Fruit fly (Drosophila melanogaster) whole organism, embryonic: ENCODE data around the gene Hsp60C.

ENCODE experiments used
- Atf6 ChIP-seq: fragments of 200-800 bp; sonication (Bioruptor generic); IDR thresholded peaks from 2 replicates; pipeline ENCODE4 v1.3.6; 2022; ENCODE audit warnings: missing biosample characterization, missing genetic modification characterization
- B-H1 ChIP-seq: fragments of 200-800 bp; sonication (Bioruptor generic); IDR thresholded peaks from 3 replicates; pipeline ENCODE4 v1.3.6; 2022; ENCODE audit warnings: missing biosample characterization, missing genetic modification characterization
- CG10147 ChIP-seq: fragments of 200-800 bp; sonication (Bioruptor generic); optimal IDR thresholded peaks from 2 replicates; lab custom pipeline; 2019; ENCODE audit warnings: missing biosample characterization, mild to moderate bottlenecking, missing genetic modification characterization, moderate library complexity
- CG10979 ChIP-seq: fragments of 200-800 bp; sonication (Bioruptor generic); optimal IDR thresholded peaks from 2 replicates; lab custom pipeline; 2018; ENCODE audit warnings: missing biosample characterization, mild to moderate bottlenecking, missing genetic modification characterization, moderate library complexity
- CG11560 ChIP-seq: fragments of 200-800 bp; sonication (Bioruptor generic); IDR thresholded peaks from 3 replicates; pipeline ENCODE4 v1.3.6; 2022; ENCODE audit warnings: missing biosample characterization, missing genetic modification characterization
- CG11723 ChIP-seq: fragments of 200-800 bp; sonication (Bioruptor generic); optimal IDR thresholded peaks from 2 replicates; lab custom pipeline; 2017; ENCODE audit warnings: missing biosample characterization, mild to moderate bottlenecking, missing genetic modification characterization
- CG12219 ChIP-seq: fragments of 200-800 bp; sonication (Bioruptor generic); optimal IDR thresholded peaks from 3 replicates; lab custom pipeline; 2018; ENCODE audit warnings: missing biosample characterization, mild to moderate bottlenecking, missing genetic modification characterization
- CG17359 ChIP-seq: fragments of 200-800 bp; sonication (Bioruptor generic); optimal IDR thresholded peaks from 3 replicates; lab custom pipeline; 2018; ENCODE audit warnings: missing biosample characterization, mild to moderate bottlenecking, missing genetic modification characterization, moderate library complexity
- CG2889 ChIP-seq: fragments of 200-800 bp; sonication (Bioruptor generic); IDR thresholded peaks from 3 replicates; pipeline ENCODE4 v1.3.6; 2022; ENCODE audit warnings: missing biosample characterization, missing genetic modification characterization
- CG32767 ChIP-seq: fragments of 200-800 bp; sonication (Bioruptor generic); IDR thresholded peaks from 2 replicates; pipeline ENCODE4 v1.3.6; 2022; ENCODE audit warnings: missing biosample characterization, missing genetic modification characterization
- CG34376 ChIP-seq: fragments of 200-800 bp; sonication (Bioruptor generic); optimal IDR thresholded peaks from 2 replicates; lab custom pipeline; 2018; ENCODE audit warnings: missing biosample characterization, mild to moderate bottlenecking, missing genetic modification characterization
- CG43689 ChIP-seq: fragments of 200-800 bp; sonication (Bioruptor generic); IDR thresholded peaks from 2 replicates; pipeline ENCODE4 v1.3.6; 2022; ENCODE audit warnings: missing biosample characterization, missing genetic modification characterization
- CG6813 ChIP-seq: fragments of 200-800 bp; sonication (Bioruptor generic); optimal IDR thresholded peaks from 2 replicates; lab custom pipeline; 2017; ENCODE audit warnings: missing biosample characterization, missing genetic modification characterization, mild to moderate bottlenecking, moderate library complexity, missing genetic modification reagents
- CG7928 ChIP-seq: fragments of 200-800 bp; sonication (Bioruptor generic); optimal IDR thresholded peaks from 2 replicates; lab custom pipeline; 2017; ENCODE audit warnings: missing biosample characterization, mild to moderate bottlenecking, missing genetic modification characterization
- CG8359 ChIP-seq: fragments of 200-800 bp; sonication (Bioruptor generic); optimal IDR thresholded peaks from 2 replicates; lab custom pipeline; 2017; ENCODE audit warnings: missing biosample characterization, mild to moderate bottlenecking, missing genetic modification characterization, borderline replicate concordance
- CG8388 ChIP-seq: fragments of 200-800 bp; sonication (Bioruptor generic); optimal IDR thresholded peaks from 2 replicates; lab custom pipeline; 2019; ENCODE audit warnings: missing biosample characterization, mild to moderate bottlenecking, missing genetic modification characterization, moderate library complexity
- CG8478 ChIP-seq: fragments of >200 bp; optimal IDR thresholded peaks from 2 replicates; lab custom pipeline; 2018
- CG8924 ChIP-seq: fragments of 200-800 bp; optimal IDR thresholded peaks from 3 replicates; lab custom pipeline; 2019; ENCODE audit warnings: missing biosample characterization, mild to moderate bottlenecking, missing genetic modification characterization, moderate library complexity
- CG9727 ChIP-seq: fragments of 200-800 bp; sonication (Bioruptor generic); optimal IDR thresholded peaks from 3 replicates; lab custom pipeline; 2017; ENCODE audit warnings: missing biosample characterization, mild to moderate bottlenecking, missing genetic modification characterization
- HLH3B ChIP-seq: fragments of 200-800 bp; sonication (Bioruptor generic); IDR thresholded peaks from 2 replicates; pipeline ENCODE4 v1.3.6; 2022; ENCODE audit warnings: missing biosample characterization, missing genetic modification characterization
- Hand ChIP-seq: fragments of 200-800 bp; sonication (Bioruptor generic); optimal IDR thresholded peaks from 2 replicates; lab custom pipeline; 2017; ENCODE audit warnings: mild to moderate bottlenecking, missing biosample characterization, missing genetic modification reagents, missing genetic modification characterization
- Hey ChIP-seq: fragments of 200-800 bp; sonication (Bioruptor generic); optimal IDR thresholded peaks from 3 replicates; lab custom pipeline; 2018; ENCODE audit warnings: missing biosample characterization, mild to moderate bottlenecking, missing genetic modification characterization
- Hmr ChIP-seq: fragments of 200-800 bp; sonication (Bioruptor generic); optimal IDR thresholded peaks from 3 replicates; lab custom pipeline; 2017; ENCODE audit warnings: mild to moderate bottlenecking, missing biosample characterization, missing genetic modification reagents, missing genetic modification characterization
- Lpt ChIP-seq: fragments of >200 bp; optimal IDR thresholded peaks from 2 replicates; lab custom pipeline; 2018; ENCODE audit warnings: missing biosample characterization, missing genetic modification characterization
- MESR4 ChIP-seq: fragments of 200-800 bp; sonication (Bioruptor generic); optimal IDR thresholded peaks from 2 replicates; lab custom pipeline; 2018; ENCODE audit warnings: missing biosample characterization, mild to moderate bottlenecking, missing genetic modification characterization, moderate library complexity
- Sin3A ChIP-seq: fragments of >200 bp; optimal IDR thresholded peaks from 2 replicates; lab custom pipeline; 2018
- Ssrp ChIP-seq: fragments of 200-800 bp; sonication (Bioruptor generic); optimal IDR thresholded peaks from 2 replicates; lab custom pipeline; 2018; ENCODE audit warnings: missing biosample characterization, mild to moderate bottlenecking, missing genetic modification characterization, moderate library complexity
- Tbp ChIP-seq: fragments of >200 bp; optimal IDR thresholded peaks from 2 replicates; lab custom pipeline; 2018; ENCODE audit warnings: missing biosample characterization, missing genetic modification characterization
- bbx ChIP-seq: fragments of 200-800 bp; sonication (Bioruptor generic); IDR thresholded peaks from 2 replicates; pipeline ENCODE4 v1.3.6; 2022; ENCODE audit warnings: missing biosample characterization, missing genetic modification characterization; ENCODE audit not compliant: partially characterized antibody
- btn ChIP-seq: fragments of 200-800 bp; sonication (Bioruptor generic); optimal IDR thresholded peaks from 2 replicates; lab custom pipeline; 2016; ENCODE audit warnings: missing biosample characterization, missing genetic modification characterization
- cg ChIP-seq: fragments of 200-800 bp; sonication (Bioruptor generic); optimal IDR thresholded peaks from 3 replicates; lab custom pipeline; 2019; ENCODE audit warnings: missing biosample characterization, mild to moderate bottlenecking, missing genetic modification characterization, moderate library complexity
- dmrt11E ChIP-seq: fragments of 200-800 bp; sonication (Bioruptor generic); optimal IDR thresholded peaks from 3 replicates; lab custom pipeline; 2018; ENCODE audit warnings: missing biosample characterization, mild to moderate bottlenecking, missing genetic modification characterization, moderate library complexity
- esg ChIP-seq: fragments of 200-800 bp; sonication (Bioruptor generic); conservative IDR thresholded peaks from 2 replicates; pipeline ENCODE4 v1.3.6; 2022; ENCODE audit warnings: missing biosample characterization, missing genetic modification characterization
- gem ChIP-seq: fragments of 200-800 bp; sonication (Bioruptor generic); optimal IDR thresholded peaks from 2 replicates; lab custom pipeline; 2019; ENCODE audit warnings: missing biosample characterization, mild to moderate bottlenecking, missing genetic modification characterization, moderate library complexity
- ham ChIP-seq: fragments of 200-800 bp; sonication (Bioruptor generic); IDR thresholded peaks from 2 replicates; pipeline ENCODE4 v1.3.6; 2022; ENCODE audit warnings: missing biosample characterization, missing genetic modification characterization
- hth ChIP-seq: fragments of >200 bp; optimal IDR thresholded peaks from 2 replicates; lab custom pipeline; 2017; ENCODE audit warnings: inconsistent platforms
- lola ChIP-seq, 3 experiments: fragments of >200 bp in 2 of 3; fragments of 200-800 bp in 1 of 3; sonication (Bioruptor generic) in 1 of 3; optimal IDR thresholded peaks; 2 replicates each; lab custom pipeline; 2017 to 2019; ENCODE audit warnings: missing biosample characterization in 3 of 3, missing genetic modification characterization in 3 of 3, mild to moderate bottlenecking in 1 of 3, moderate library complexity in 1 of 3
- mam ChIP-seq: fragments of 200-800 bp; sonication (Bioruptor generic); optimal IDR thresholded peaks from 3 replicates; lab custom pipeline; 2016; ENCODE audit warnings: missing biosample characterization, missing genetic modification characterization
- nom ChIP-seq: fragments of 200-800 bp; sonication (Bioruptor generic); optimal IDR thresholded peaks from 2 replicates; lab custom pipeline; 2017; ENCODE audit warnings: missing biosample characterization, missing genetic modification characterization, mild to moderate bottlenecking, moderate library complexity, missing genetic modification reagents
- onecut ChIP-seq: fragments of 200-800 bp; sonication (Bioruptor generic); IDR thresholded peaks from 2 replicates; pipeline ENCODE4 v1.3.6; 2022; ENCODE audit warnings: missing biosample characterization, missing genetic modification characterization
- phol ChIP-seq: fragments of 200-800 bp; sonication (Bioruptor generic); optimal IDR thresholded peaks from 3 replicates; lab custom pipeline; 2018; ENCODE audit warnings: missing biosample characterization, mild to moderate bottlenecking, missing genetic modification characterization, moderate library complexity
- pnt ChIP-seq: fragments of 200-800 bp; sonication (Bioruptor generic); optimal IDR thresholded peaks from 3 replicates; lab custom pipeline; 2016; ENCODE audit warnings: missing biosample characterization, missing genetic modification characterization
- scrt ChIP-seq: fragments of 200-800 bp; sonication (Bioruptor generic); optimal IDR thresholded peaks from 2 replicates; lab custom pipeline; 2018; ENCODE audit warnings: missing biosample characterization, mild to moderate bottlenecking, missing genetic modification characterization, moderate library complexity
- seq ChIP-seq: fragments of 200-800 bp; sonication (Bioruptor generic); IDR thresholded peaks from 2 replicates; pipeline ENCODE4 v1.3.6; 2022; ENCODE audit warnings: missing biosample characterization, missing genetic modification characterization
- slp2 ChIP-seq: fragments of 200-800 bp; sonication (Bioruptor generic); optimal IDR thresholded peaks from 2 replicates; lab custom pipeline; 2016; ENCODE audit warnings: missing biosample characterization, missing genetic modification characterization
- sob ChIP-seq: fragments of 200-800 bp; sonication (Bioruptor generic); IDR thresholded peaks from 2 replicates; pipeline ENCODE4 v1.3.6; 2022; ENCODE audit warnings: missing biosample characterization, missing genetic modification characterization
- sr ChIP-seq: fragments of 200-800 bp; sonication (Bioruptor generic); IDR thresholded peaks from 3 replicates; pipeline ENCODE4 v1.3.6; 2022; ENCODE audit warnings: missing biosample characterization, missing genetic modification characterization
- tin ChIP-seq: fragments of 200-800 bp; sonication (Bioruptor generic); optimal IDR thresholded peaks from 3 replicates; lab custom pipeline; 2016; ENCODE audit warnings: missing biosample characterization, missing genetic modification characterization

Gene Hsp60C

dm6 chr2L:5662549-5662948, at the start of gene Hsp60C:
TSS of gene Hsp60C (plus strand) at chr2L:5662849.
- TF ChIP-seq lola (GFP tag; optimal IDR thresholded peaks at IDR 0.05; lab: Kevin White, UChicago) (no peak), mam (GFP tag; lab: Kevin White, UChicago) (no peak)

dm6 chr2L:5617224-5617623, 45.4 kb upstream of the Hsp60C start:
- TF ChIP-seq Hmr (GFP tag; lab: Kevin White, UChicago) (no peak), CG8359 (GFP tag; lab: Kevin White, UChicago) (peak; percentile 94), CG10979 (no peak), CG11560 (tag; lab: Robert Waterston, UW) (no peak), pnt (GFP tag; lab: Kevin White, UChicago) (no peak), ham (GFP tag; lab: Robert Waterston, UW) (no peak), phol (tag; lab: Kevin White, UChicago) (no peak), Sin3A (no peak), CG2889 (0 out of 3 replicates have a peak, but pooled peaks have one; percentile 18), Lpt (GFP tag; lab: Kevin White, UChicago) (no peak), tin (GFP tag; lab: Kevin White, UChicago) (no peak)

DNA sequence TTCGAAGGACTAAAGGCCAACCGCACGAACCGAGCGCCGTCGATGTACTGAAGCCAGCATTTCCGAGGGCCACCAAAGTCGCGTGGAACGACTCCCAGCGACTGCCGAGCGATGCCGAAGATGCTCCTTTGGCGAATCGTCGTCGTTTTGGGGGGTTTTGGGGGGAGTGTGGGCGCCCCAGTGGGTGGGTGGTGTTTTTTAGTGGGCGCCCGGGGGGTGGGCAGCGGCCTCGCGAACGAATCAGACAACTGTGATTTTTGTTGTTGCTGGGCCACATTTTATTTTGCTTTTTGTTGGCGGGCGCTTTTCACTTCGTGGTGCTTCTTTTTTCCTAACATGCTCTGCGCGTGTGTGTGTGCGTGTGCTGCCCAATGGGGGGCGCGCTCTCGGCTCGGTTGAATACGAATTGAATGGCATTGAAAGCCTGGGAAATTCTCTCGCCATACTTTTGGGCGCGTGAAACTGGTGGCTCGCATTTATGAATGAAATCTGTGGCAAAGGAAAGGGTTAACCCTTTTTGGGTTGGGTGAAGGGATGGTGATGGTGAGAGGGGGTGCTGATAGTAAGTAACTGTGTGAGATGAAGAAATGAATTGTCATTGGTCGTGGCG, 44.6 kb upstream of the Hsp60C start, which contains the start of gene DIP-eta:
Gene DIP-eta, minus strand, starts transcription at position 51 of the 610 bp plus-strand sequence.
- TF ChIP-seq cg (GFP tag; lab: Kevin White, UChicago) (peak; percentile 12), CG32767 (GFP tag; lab: Robert Waterston, UW) (no peak), CG43689 (GFP tag; lab: Robert Waterston, UW) (no peak), CG17359 (tag; lab: Kevin White, UChicago) (no peak), Tbp (no peak), CG12219 (no peak), dmrt11E (tag; lab: Kevin White, UChicago) (no peak), esg (GFP tag; lab: Robert Waterston, UW) (no peak), Hey (tag; lab: Kevin White, UChicago) (no peak), CG11723 (GFP tag; lab: Kevin White, UChicago) (no peak), CG8388 (GFP tag; lab: Kevin White, UChicago) (no peak), CG6813 (GFP tag; lab: Kevin White, UChicago) (no peak), btn (GFP tag; lab: Kevin White, UChicago) (no peak), MESR4 (GFP tag; lab: Kevin White, UChicago) (no peak), slp2 (GFP tag; lab: Kevin White, UChicago) (no peak), Hand (no peak), scrt (GFP tag; lab: Kevin White, UChicago) (no peak), onecut (no peak), CG10147 (GFP tag; lab: Kevin White, UChicago) (no peak), hth (lab: Kevin White, UChicago) (no peak), Atf6 (GFP tag; lab: Robert Waterston, UW) (no peak), CG9727 (GFP tag; lab: Kevin White, UChicago) (no peak), nom (peak; percentile 53), CG8924 (tag; lab: Kevin White, UChicago) (peak; percentile 39), sr (no peak), gem (tag; lab: Kevin White, UChicago) (no peak), CG34376 (GFP tag; lab: Kevin White, UChicago) (peak; percentile 30), B-H1 (no peak), mam (GFP tag; lab: Kevin White, UChicago) (no peak), HLH3B (GFP tag; lab: Robert Waterston, UW) (no peak), bbx (GFP tag; lab: Robert Waterston, UW) (no peak), Ssrp (tag; lab: Kevin White, UChicago) (no peak), seq (GFP tag; lab: Robert Waterston, UW) (no peak), CG8478 (lab: Kevin White, UChicago) (no peak), sob (GFP tag; lab: Robert Waterston, UW) (no peak), CG7928 (GFP tag; lab: Kevin White, UChicago) (no peak)
